Worm (Caenorhabditis elegans) whole organism, late embryonic: Measurements from ENCODE around the gene C14A6.7.

Source experiments
- K02D7.2 ChIP-seq: sonication (generic microtip); optimal IDR thresholded peaks from 2 replicates; lab custom pipeline; 2017; ENCODE audit warnings: mild to moderate bottlenecking, missing genetic modification characterization, missing compliant biosample characterization
- T23F11.4 ChIP-seq: fragments of 200-800 bp; sonication (Bioruptor generic); optimal IDR thresholded peaks from 2 replicates; lab custom pipeline; 2018; ENCODE audit warnings: mild to moderate bottlenecking, missing genetic modification characterization, missing compliant biosample characterization
- ahr-1 ChIP-seq: sonication (generic microtip); optimal IDR thresholded peaks from 2 replicates; lab custom pipeline; 2016; ENCODE audit warnings: missing genetic modification characterization, missing compliant biosample characterization
- ama-1 ChIP-seq: fragments of 150-350 bp; optimal IDR thresholded peaks from 2 replicates; lab custom pipeline; 2014
- ceh-14 ChIP-seq: sonication (generic microtip); optimal IDR thresholded peaks from 2 replicates; lab custom pipeline; 2016; ENCODE audit warnings: missing genotype, missing genetic modification characterization, missing compliant biosample characterization
- ceh-19 ChIP-seq: fragments of 200-800 bp; sonication (Bioruptor generic); optimal IDR thresholded peaks from 2 replicates; lab custom pipeline; 2018; ENCODE audit warnings: mild to moderate bottlenecking, missing genetic modification characterization, missing compliant biosample characterization
- ceh-2 ChIP-seq: sonication (generic microtip); optimal IDR thresholded peaks from 2 replicates; lab custom pipeline; 2016; ENCODE audit warnings: missing genotype, missing genetic modification characterization, missing compliant biosample characterization
- ceh-22 ChIP-seq: sonication (generic microtip); optimal IDR thresholded peaks from 2 replicates; lab custom pipeline; 2017; ENCODE audit warnings: missing biosample characterization, missing genetic modification characterization
- ceh-30 ChIP-seq: fragments of 150-350 bp; optimal IDR thresholded peaks from 2 replicates; lab custom pipeline; 2014; ENCODE audit warnings: missing biosample characterization, missing genetic modification characterization
- ceh-31 ChIP-seq: sonication (generic microtip); optimal IDR thresholded peaks from 2 replicates; lab custom pipeline; 2016; ENCODE audit warnings: missing genetic modification characterization, missing compliant biosample characterization
- ceh-34 ChIP-seq: sonication (generic microtip); optimal IDR thresholded peaks from 2 replicates; lab custom pipeline; 2016; ENCODE audit warnings: mild to moderate bottlenecking, missing genetic modification characterization, missing compliant biosample characterization
- ceh-45 ChIP-seq: fragments of 200-800 bp; sonication (Bioruptor generic); IDR thresholded peaks from 2 replicates; pipeline ENCODE4 v1.3.6; 2022; ENCODE audit warnings: missing genetic modification reagents, missing genetic modification characterization, missing compliant biosample characterization
- ceh-48 ChIP-seq: sonication (generic microtip); optimal IDR thresholded peaks from 2 replicates; lab custom pipeline; 2016; ENCODE audit warnings: missing genetic modification characterization, inconsistent platforms, missing compliant biosample characterization
- ceh-6 ChIP-seq: fragments of 200-800 bp; sonication (Bioruptor generic); optimal IDR thresholded peaks from 2 replicates; lab custom pipeline; 2018; ENCODE audit warnings: mild to moderate bottlenecking, missing genetic modification characterization, missing compliant biosample characterization
- dmd-4 ChIP-seq: sonication (generic microtip); optimal IDR thresholded peaks from 2 replicates; lab custom pipeline; 2016; ENCODE audit warnings: borderline replicate concordance, missing genetic modification characterization, missing compliant biosample characterization
- dve-1 ChIP-seq: sonication (generic microtip); optimal IDR thresholded peaks from 2 replicates; lab custom pipeline; 2017; ENCODE audit warnings: antibody characterized with exemption, mild to moderate bottlenecking, missing genetic modification characterization, missing compliant biosample characterization
- elt-2 ChIP-seq: sonication (generic microtip); optimal IDR thresholded peaks from 2 replicates; lab custom pipeline; 2016; ENCODE audit warnings: missing genetic modification reagents, missing genetic modification characterization, missing compliant biosample characterization
- ets-4 ChIP-seq: sonication (generic microtip); optimal IDR thresholded peaks from 2 replicates; lab custom pipeline; 2016; ENCODE audit warnings: missing genetic modification characterization, missing compliant biosample characterization
- eyg-1 ChIP-seq: sonication (generic microtip); optimal IDR thresholded peaks from 2 replicates; lab custom pipeline; 2016; ENCODE audit warnings: missing genotype, missing genetic modification characterization, missing compliant biosample characterization
- fax-1 ChIP-seq: sonication (generic microtip); optimal IDR thresholded peaks from 2 replicates; lab custom pipeline; 2016; ENCODE audit warnings: missing genotype, missing genetic modification characterization, missing compliant biosample characterization
- fkh-6 ChIP-seq: sonication (generic microtip); optimal IDR thresholded peaks from 2 replicates; lab custom pipeline; 2016; ENCODE audit warnings: missing genetic modification characterization, missing compliant biosample characterization
- gmeb-2 ChIP-seq: sonication (generic microtip); optimal IDR thresholded peaks from 2 replicates; lab custom pipeline; 2016; ENCODE audit warnings: missing genetic modification characterization, inconsistent platforms, missing compliant biosample characterization
- hlh-15 ChIP-seq: sonication (generic microtip); optimal IDR thresholded peaks from 2 replicates; lab custom pipeline; 2016; ENCODE audit warnings: missing genetic modification characterization, missing compliant biosample characterization
- hlh-30 ChIP-seq: sonication (generic microtip); optimal IDR thresholded peaks from 2 replicates; lab custom pipeline; 2017; ENCODE audit warnings: antibody characterized with exemption, missing genetic modification characterization, missing compliant biosample characterization; ENCODE audit not compliant: insufficient read depth
- hlh-6 ChIP-seq: sonication (generic microtip); optimal IDR thresholded peaks from 2 replicates; lab custom pipeline; 2016; ENCODE audit warnings: missing genotype, missing genetic modification characterization, missing compliant biosample characterization
- hlh-8 ChIP-seq: sonication (generic microtip); optimal IDR thresholded peaks from 2 replicates; lab custom pipeline; 2016; ENCODE audit warnings: missing genotype, missing genetic modification characterization, missing compliant biosample characterization
- madf-2 ChIP-seq: sonication (generic microtip); optimal IDR thresholded peaks from 2 replicates; lab custom pipeline; 2017; ENCODE audit warnings: missing genetic modification characterization, missing compliant biosample characterization
- mec-3 ChIP-seq: sonication (generic microtip); optimal IDR thresholded peaks from 2 replicates; lab custom pipeline; 2016; ENCODE audit warnings: borderline replicate concordance, missing genetic modification characterization, missing compliant biosample characterization
- npax-4 ChIP-seq: sonication (generic microtip); optimal IDR thresholded peaks from 2 replicates; lab custom pipeline; 2016; ENCODE audit warnings: missing genetic modification characterization, missing compliant biosample characterization
- pag-3 ChIP-seq: sonication (generic microtip); optimal IDR thresholded peaks from 2 replicates; lab custom pipeline; 2016; ENCODE audit warnings: missing compliant biosample characterization, missing genetic modification characterization, borderline replicate concordance
- pha-2 ChIP-seq: sonication (generic microtip); optimal IDR thresholded peaks from 2 replicates; lab custom pipeline; 2017; ENCODE audit warnings: mild to moderate bottlenecking, missing genetic modification characterization, missing compliant biosample characterization
- pha-4 ChIP-seq: fragments of 150-350 bp; optimal IDR thresholded peaks from 2 replicates; lab custom pipeline; 2018; ENCODE audit warnings: missing biosample characterization, missing genetic modification reagents, missing genetic modification characterization
- pros-1 ChIP-seq: fragments of 150-350 bp; optimal IDR thresholded peaks from 2 replicates; lab custom pipeline; 2014; ENCODE audit warnings: missing biosample characterization, missing genetic modification reagents, missing genetic modification characterization
- ref-2 ChIP-seq: sonication (generic microtip); optimal IDR thresholded peaks from 2 replicates; lab custom pipeline; 2016; ENCODE audit warnings: missing genetic modification characterization, missing compliant biosample characterization
- rnt-1 ChIP-seq: sonication (generic microtip); optimal IDR thresholded peaks from 2 replicates; lab custom pipeline; 2016; ENCODE audit warnings: missing genetic modification characterization, missing compliant biosample characterization
- sox-2 ChIP-seq: fragments of 200-800 bp; sonication (Bioruptor generic); IDR thresholded peaks from 2 replicates; pipeline ENCODE4 v1.3.6; 2022; ENCODE audit warnings: missing genetic modification reagents, missing genetic modification characterization, missing compliant biosample characterization
- sox-4 ChIP-seq: sonication (generic microtip); optimal IDR thresholded peaks from 2 replicates; lab custom pipeline; 2017; ENCODE audit warnings: mild to moderate bottlenecking, missing genetic modification characterization, inconsistent platforms, missing compliant biosample characterization
- syd-9 ChIP-seq: sonication (generic microtip); optimal IDR thresholded peaks from 2 replicates; lab custom pipeline; 2016; ENCODE audit warnings: mild to moderate bottlenecking, missing genetic modification characterization, moderate library complexity, missing compliant biosample characterization
- unc-55 ChIP-seq: sonication (generic microtip); optimal IDR thresholded peaks from 2 replicates; lab custom pipeline; 2017; ENCODE audit warnings: missing biosample characterization, missing genetic modification reagents, missing genetic modification characterization
- unc-86 ChIP-seq: sonication (generic microtip); optimal IDR thresholded peaks from 2 replicates; lab custom pipeline; 2016; ENCODE audit warnings: missing genetic modification characterization, missing compliant biosample characterization
- zip-5 ChIP-seq: sonication (generic microtip); optimal IDR thresholded peaks from 2 replicates; lab custom pipeline; 2016; ENCODE audit warnings: missing genetic modification characterization, missing compliant biosample characterization

Gene C14A6.7

ce11 chrV:18144442-18144841 is 23.7 kb downstream of the C14A6.7 start:
- TF ChIP-seq ceh-14 (tag; lab: Kevin White, UChicago) (no peak), hlh-30 (no peak), fkh-6 (no peak), dve-1 (tag; lab: Kevin White, UChicago) (no peak), ceh-6 (GFP tag; lab: Kevin White, UChicago) (no peak), zip-5 (no peak), ets-4 (tag; lab: Kevin White, UChicago) (no peak), hlh-6 (tag; lab: Kevin White, UChicago) (no peak), eyg-1 (tag; lab: Kevin White, UChicago) (no peak), ahr-1 (tag; lab: Kevin White, UChicago) (no peak), fax-1 (tag; lab: Kevin White, UChicago) (no peak), ama-1 (lab: Kevin White, UChicago) (no peak), unc-55 (no peak), unc-86 (tag; lab: Kevin White, UChicago) (no peak), hlh-15 (tag; lab: Kevin White, UChicago) (no peak), npax-4 (no peak), T23F11.4 (no peak), pha-2 (tag; lab: Kevin White, UChicago) (no peak)

DNA sequence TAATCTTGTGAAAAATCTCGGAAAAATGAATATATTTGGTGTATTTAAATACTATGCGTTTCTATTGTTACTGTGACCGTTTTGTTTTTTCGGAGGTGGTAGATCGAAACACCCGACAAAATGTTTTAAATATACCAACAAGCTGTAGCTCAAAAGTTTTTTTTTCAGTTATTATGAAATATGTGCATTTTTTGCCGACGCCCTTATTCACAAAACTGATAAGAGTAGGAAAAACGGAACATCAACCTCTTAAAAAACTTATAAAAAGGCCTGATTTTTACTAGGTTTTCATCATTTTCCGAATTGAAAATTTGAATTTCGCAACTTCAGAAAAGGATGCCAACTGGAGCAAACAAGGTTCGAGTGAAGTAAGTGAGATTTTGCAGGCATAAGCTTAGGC is 24.7 kb downstream of the C14A6.7 start, which contains the start of gene Y37H2A.14:
Y37H2A.14 (plus strand) TSS at position 301 of the 400 bp plus-strand sequence.
- TF ChIP-seq pros-1 (no peak), pha-4 (tag; lab: Kevin White, UChicago) (no peak), mec-3 (tag; lab: Kevin White, UChicago) (no peak), ref-2 (tag; lab: Kevin White, UChicago) (no peak), ceh-45 (GFP tag; lab: Robert Waterston, UW) (no peak), sox-4 (no peak), madf-2 (no peak), hlh-8 (tag; lab: Kevin White, UChicago) (no peak), ceh-22 (tag; lab: Kevin White, UChicago) (no peak), ceh-30 (tag; lab: Kevin White, UChicago) (no peak), T23F11.4 (no peak), npax-4 (no peak), pha-2 (tag; lab: Kevin White, UChicago) (no peak), ceh-19 (GFP tag; lab: Kevin White, UChicago) (no peak), rnt-1 (tag; lab: Kevin White, UChicago) (no peak), ceh-31 (tag; lab: Kevin White, UChicago) (no peak), fax-1 (tag; lab: Kevin White, UChicago) (no peak), dmd-4 (no peak), elt-2 (tag; lab: Kevin White, UChicago) (no peak)

- no peak for TF ChIP-seq hlh-15 (tag; lab: Kevin White, UChicago)
- TF ChIP-seq ceh-22 (tag; lab: Kevin White, UChicago): no peak
- TF ChIP-seq K02D7.2 (tag; lab: Kevin White, UChicago): no peak
- no peak for TF ChIP-seq ceh-34
- no peak for TF ChIP-seq hlh-6 (tag; lab: Kevin White, UChicago)
- no peak for TF ChIP-seq dmd-4
- TF ChIP-seq pha-4 (tag; lab: Kevin White, UChicago): no peak
- no peak for TF ChIP-seq zip-5
- TF ChIP-seq T23F11.4: no peak
- no peak for TF ChIP-seq rnt-1 (tag; lab: Kevin White, UChicago)
- TF ChIP-seq ahr-1 (tag; lab: Kevin White, UChicago): no peak
- TF ChIP-seq sox-2: no peak
- no peak for TF ChIP-seq syd-9 (tag; lab: Kevin White, UChicago)
- TF ChIP-seq gmeb-2 (tag; lab: Kevin White, UChicago): no peak
- no peak for TF ChIP-seq ceh-2 (tag; lab: Kevin White, UChicago)
- no peak for TF ChIP-seq ceh-48
- no peak for TF ChIP-seq pag-3
- TF ChIP-seq, all 69 proteins: peak for 0
Observed at ce11 chrV:18142549-18142948, 25.6 kb downstream of the C14A6.7 start, which contains the start of gene Y37H2A.13. TSS of gene Y37H2A.13 (plus strand) at chrV:18142849.
